Fruit fly (Drosophila melanogaster): Measurements from ENCODE around the gene RluA-2.
A peak's percentile ranks its signal among the peaks of the same experiment; 100 is the strongest.

Gene RluA-2

dm6 chr2L:10519225-10519624 is 42.4 kb downstream of the RluA-2 start (continued):
- TF ChIP-seq tap (tag; optimal IDR thresholded peaks at IDR 0.05) (peak; percentile 54), knrl (GFP tag; IDR thresholded peaks at IDR 0.05; ENCODE audit: partially characterized antibody) (no peak), gfzf (GFP tag; optimal IDR thresholded peaks at IDR 0.05) (no peak), br (optimal IDR thresholded peaks at IDR 0.05) (no peak), Dref (GFP tag; IDR thresholded peaks at IDR 0.05) (no peak), CG10462 (GFP tag; optimal IDR thresholded peaks at IDR 0.05) (no peak), CG1603 (tag; optimal IDR thresholded peaks at IDR 0.05) (peak; percentile 57), Xrp1 (GFP tag; IDR thresholded peaks at IDR 0.05) (peak; percentile 74), H15 (GFP tag; IDR thresholded peaks at IDR 0.05) (peak; percentile 69; the same call in 1 of the 3 replicates), HmgZ (tag; optimal IDR thresholded peaks at IDR 0.05) (peak; percentile 37), Dll (GFP tag; IDR thresholded peaks at IDR 0.05; ENCODE audit: partially characterized antibody) (no peak), CG12104 (GFP tag; optimal IDR thresholded peaks at IDR 0.05) (peak; percentile 29), mirr (GFP tag; optimal IDR thresholded peaks at IDR 0.05) (no peak), Sin3A (optimal IDR thresholded peaks at IDR 0.05) (no peak), Vsx1 (GFP tag; optimal IDR thresholded peaks at IDR 0.05) (peak; percentile 29), chn (GFP tag; optimal IDR thresholded peaks at IDR 0.05) (peak; percentile 20), tio (GFP tag; optimal IDR thresholded peaks at IDR 0.05) (peak; percentile 12), unc-4 (GFP tag; IDR thresholded peaks at IDR 0.05; ENCODE audit: partially characterized antibody) (no peak), NfI (GFP tag; optimal IDR thresholded peaks at IDR 0.05) (peak; percentile 59), lab (GFP tag; optimal IDR thresholded peaks at IDR 0.05) (peak; percentile 88), CG4820 (GFP tag; optimal IDR thresholded peaks at IDR 0.05) (peak; percentile 18), CG11085 (GFP tag; IDR thresholded peaks at IDR 0.05) (no peak), CG17568 (GFP tag; optimal IDR thresholded peaks at IDR 0.05) (peak; percentile 36), HHEX (GFP tag; optimal IDR thresholded peaks at IDR 0.05) (peak; percentile 60), CG9727 (GFP tag; optimal IDR thresholded peaks at IDR 0.05) (peak; percentile 43), oc (tag; optimal IDR thresholded peaks at IDR 0.05) (no peak), CG7271 (tag; optimal IDR thresholded peaks at IDR 0.05) (no peak), CG30431 (GFP tag; optimal IDR thresholded peaks at IDR 0.05) (no peak), odd (GFP tag; optimal IDR thresholded peaks at IDR 0.05) (peak; percentile 14), CG8089 (GFP tag; optimal IDR thresholded peaks at IDR 0.05) (no peak), CG3995 (GFP tag; optimal IDR thresholded peaks at IDR 0.05) (no peak), NC2β (GFP tag; optimal IDR thresholded peaks at IDR 0.05) (no peak), CG1529 (GFP tag; optimal IDR thresholded peaks at IDR 0.05) (no peak), CG18262 (tag; optimal IDR thresholded peaks at IDR 0.05) (peak; percentile 45), CG13894 (tag; optimal IDR thresholded peaks at IDR 0.05) (peak; percentile 67), CG1024 (GFP tag; IDR thresholded peaks at IDR 0.05) (no peak), zen (tag; optimal IDR thresholded peaks at IDR 0.05) (no peak), caup (GFP tag; optimal IDR thresholded peaks at IDR 0.05; ENCODE audit: severe bottlenecking) (peak; percentile 61), CG4404 (GFP tag; IDR thresholded peaks at IDR 0.05) (no peak), chinmo (GFP tag; IDR thresholded peaks at IDR 0.05; ENCODE audit: partially characterized antibody) (no peak), hth (optimal IDR thresholded peaks at IDR 0.05) (no peak), z (GFP tag; IDR thresholded peaks at IDR 0.05) (no peak), CG6683 (GFP tag; optimal IDR thresholded peaks at IDR 0.05) (peak; percentile 34), stc (GFP tag; IDR thresholded peaks at IDR 0.05) (peak; percentile 70), ind (GFP tag; optimal IDR thresholded peaks at IDR 0.05) (peak; percentile 60), CG15073 (GFP tag; optimal IDR thresholded peaks at IDR 0.05) (no peak), CG12155 (GFP tag; optimal IDR thresholded peaks at IDR 0.05) (peak; percentile 25), CG17802 (tag; optimal IDR thresholded peaks at IDR 0.05) (no peak), CG33213 (GFP tag; optimal IDR thresholded peaks at IDR 0.05) (no peak), ab (GFP tag; optimal IDR thresholded peaks at IDR 0.05) (no peak), bab2 (GFP tag; optimal IDR thresholded peaks at IDR 0.05) (peak; percentile 27), CG33557 (GFP tag; optimal IDR thresholded peaks at IDR 0.05) (no peak)
